Worm (Caenorhabditis elegans) whole organism, L2 larva: ENCODE data around the gene K07E3.2.

Source experiments
- F13H6.1 ChIP-seq: sonication (generic microtip); optimal IDR thresholded peaks from 2 replicates; lab custom pipeline; 2016; ENCODE audit warnings: missing genetic modification characterization, missing compliant biosample characterization
- Y55F3AM.14 ChIP-seq: fragments of 200-800 bp; sonication (Bioruptor generic); optimal IDR thresholded peaks from 2 replicates; lab custom pipeline; 2018; ENCODE audit warnings: mild to moderate bottlenecking, missing genetic modification characterization, missing compliant biosample characterization
- ZK546.5 ChIP-seq: sonication (generic microtip); optimal IDR thresholded peaks from 2 replicates; lab custom pipeline; 2017; ENCODE audit warnings: missing biosample characterization, missing genetic modification characterization
- aly-2 ChIP-seq: fragments of 150-350 bp; optimal IDR thresholded peaks from 2 replicates; lab custom pipeline; 2014; ENCODE audit warnings: missing biosample characterization, missing genetic modification characterization
- ama-1 ChIP-seq: fragments of 150-350 bp; optimal IDR thresholded peaks from 2 replicates; lab custom pipeline; 2018; ENCODE audit warnings: inconsistent platforms
- blmp-1 ChIP-seq: sonication (generic microtip); optimal IDR thresholded peaks from 2 replicates; lab custom pipeline; 2017; ENCODE audit warnings: missing genetic modification characterization, mild to moderate bottlenecking, missing compliant biosample characterization, antibody characterized with exemption, moderate library complexity; ENCODE audit not compliant: insufficient read depth
- dmd-4 ChIP-seq: sonication (generic microtip); optimal IDR thresholded peaks from 2 replicates; lab custom pipeline; 2017; ENCODE audit warnings: missing biosample characterization, missing genetic modification characterization
- egl-27 ChIP-seq: sonication (generic microtip); optimal IDR thresholded peaks from 3 replicates; lab custom pipeline; 2017; ENCODE audit warnings: missing biosample characterization, missing genetic modification reagents, missing genetic modification characterization
- elt-1 ChIP-seq: fragments of 150-350 bp; optimal IDR thresholded peaks from 2 replicates; lab custom pipeline; 2014; ENCODE audit warnings: missing biosample characterization, missing genetic modification characterization
- elt-3 ChIP-seq: sonication (generic microtip); optimal IDR thresholded peaks from 2 replicates; lab custom pipeline; 2017; ENCODE audit warnings: missing biosample characterization, missing genetic modification characterization
- fos-1 ChIP-seq: fragments of 150-350 bp; optimal IDR thresholded peaks from 2 replicates; lab custom pipeline; 2014; ENCODE audit warnings: missing biosample characterization, missing genetic modification characterization
- gmeb-1 ChIP-seq: fragments of 150-350 bp; optimal IDR thresholded peaks from 2 replicates; lab custom pipeline; 2014; ENCODE audit warnings: missing biosample characterization, missing genetic modification characterization
- lin-11 ChIP-seq: fragments of 150-350 bp; sonication (generic microtip); optimal IDR thresholded peaks from 2 replicates; lab custom pipeline; 2014; ENCODE audit warnings: missing biosample characterization, missing genetic modification characterization, inconsistent platforms, mixed read lengths
- lin-13 ChIP-seq: fragments of 150-350 bp; optimal IDR thresholded peaks from 2 replicates; lab custom pipeline; 2014; ENCODE audit warnings: missing biosample characterization, missing genetic modification reagents, missing genetic modification characterization
- lin-39 ChIP-seq: fragments of 150-350 bp; optimal IDR thresholded peaks from 2 replicates; lab custom pipeline; 2014; ENCODE audit warnings: missing biosample characterization, missing genetic modification reagents, missing genetic modification characterization
- lsy-2 ChIP-seq, 2 experiments: fragments of 150-350 bp in 1 of 2; sonication (generic microtip) in 1 of 2; optimal IDR thresholded peaks; 2 replicates each; lab custom pipeline; 2014 to 2017; ENCODE audit warnings: missing biosample characterization in 2 of 2, missing genetic modification characterization in 2 of 2
- mab-5 ChIP-seq: fragments of 150-350 bp; optimal IDR thresholded peaks from 2 replicates; lab custom pipeline; 2014; ENCODE audit warnings: missing biosample characterization, missing genetic modification characterization
- mbf-1 ChIP-seq: sonication (generic microtip); optimal IDR thresholded peaks from 2 replicates; lab custom pipeline; 2017; ENCODE audit warnings: missing biosample characterization, missing genetic modification characterization
- nhr-10 ChIP-seq: sonication (generic microtip); optimal IDR thresholded peaks from 2 replicates; lab custom pipeline; 2017; ENCODE audit warnings: missing biosample characterization, missing genetic modification characterization
- nhr-11 ChIP-seq: fragments of 150-350 bp; optimal IDR thresholded peaks from 2 replicates; lab custom pipeline; 2014; ENCODE audit warnings: missing biosample characterization, missing genetic modification characterization
- nhr-12 ChIP-seq: fragments of 150-350 bp; optimal IDR thresholded peaks from 2 replicates; lab custom pipeline; 2014; ENCODE audit warnings: missing biosample characterization, missing genetic modification characterization
- nhr-129 ChIP-seq: fragments of 150-350 bp; optimal IDR thresholded peaks from 2 replicates; lab custom pipeline; 2014; ENCODE audit warnings: missing biosample characterization, missing genetic modification characterization
- nhr-21 ChIP-seq: fragments of 150-350 bp; optimal IDR thresholded peaks from 2 replicates; lab custom pipeline; 2014; ENCODE audit warnings: missing biosample characterization, missing genetic modification characterization
- nhr-23 ChIP-seq: fragments of 150-350 bp; optimal IDR thresholded peaks from 2 replicates; lab custom pipeline; 2014; ENCODE audit warnings: missing biosample characterization, missing genetic modification reagents, missing genetic modification characterization
- nhr-237 ChIP-seq: fragments of 150-350 bp; optimal IDR thresholded peaks from 2 replicates; lab custom pipeline; 2014; ENCODE audit warnings: missing biosample characterization, missing genetic modification characterization
- nhr-25 ChIP-seq: fragments of 150-350 bp; sonication (generic microtip); optimal IDR thresholded peaks from 3 replicates; lab custom pipeline; 2014; ENCODE audit warnings: missing biosample characterization, missing genetic modification characterization
- nhr-77 ChIP-seq: fragments of 150-350 bp; optimal IDR thresholded peaks from 2 replicates; lab custom pipeline; 2014; ENCODE audit warnings: missing biosample characterization, missing genetic modification characterization
- peb-1 ChIP-seq: fragments of 150-350 bp; optimal IDR thresholded peaks from 2 replicates; lab custom pipeline; 2014; ENCODE audit warnings: missing biosample characterization, missing genetic modification characterization
- sem-4 ChIP-seq: fragments of 150-350 bp; optimal IDR thresholded peaks from 2 replicates; lab custom pipeline; 2014; ENCODE audit warnings: missing biosample characterization, missing genetic modification reagents, missing genetic modification characterization
- skn-1 ChIP-seq: sonication (generic microtip); optimal IDR thresholded peaks from 2 replicates; lab custom pipeline; 2017; ENCODE audit warnings: missing biosample characterization, missing genetic modification characterization
- sma-3 ChIP-seq: sonication (generic microtip); optimal IDR thresholded peaks from 2 replicates; lab custom pipeline; 2016; ENCODE audit warnings: missing genetic modification reagents, missing genetic modification characterization, missing compliant biosample characterization
- sma-9 ChIP-seq, 2 experiments: fragments of 150-350 bp in 1 of 2; sonication (generic microtip) in 1 of 2; optimal IDR thresholded peaks; 2 replicates each; lab custom pipeline; 2014 to 2016; ENCODE audit warnings: missing genetic modification characterization in 2 of 2, mild to moderate bottlenecking in 1 of 2, missing biosample characterization in 1 of 2, missing compliant biosample characterization in 1 of 2, missing genetic modification reagents in 1 of 2, moderate library complexity in 1 of 2
- snpc-4 ChIP-seq: fragments of 150-350 bp; optimal IDR thresholded peaks from 2 replicates; lab custom pipeline; 2014; ENCODE audit warnings: missing biosample characterization, missing genetic modification characterization
- unc-39 ChIP-seq: fragments of 150-350 bp; optimal IDR thresholded peaks from 2 replicates; lab custom pipeline; 2014; ENCODE audit warnings: missing biosample characterization, missing genetic modification characterization
- unc-55 ChIP-seq: fragments of 150-350 bp; sonication (generic microtip); optimal IDR thresholded peaks from 3 replicates; lab custom pipeline; 2014; ENCODE audit warnings: missing biosample characterization, missing genetic modification reagents, missing genetic modification characterization
- unc-62 ChIP-seq: fragments of 150-350 bp; optimal IDR thresholded peaks from 2 replicates; lab custom pipeline; 2014; ENCODE audit warnings: missing biosample characterization, missing genetic modification reagents, missing genetic modification characterization
- zag-1 ChIP-seq: fragments of 150-350 bp; optimal IDR thresholded peaks from 2 replicates; lab custom pipeline; 2014; ENCODE audit warnings: missing biosample characterization, missing genetic modification characterization
- ztf-11 ChIP-seq: sonication (generic microtip); optimal IDR thresholded peaks from 2 replicates; lab custom pipeline; 2017; ENCODE audit warnings: missing biosample characterization, missing genetic modification characterization
- ztf-4 ChIP-seq: fragments of 150-350 bp; optimal IDR thresholded peaks from 2 replicates; lab custom pipeline; 2014; ENCODE audit warnings: missing biosample characterization, missing genetic modification characterization

The K07E3.2 gene

DNA sequence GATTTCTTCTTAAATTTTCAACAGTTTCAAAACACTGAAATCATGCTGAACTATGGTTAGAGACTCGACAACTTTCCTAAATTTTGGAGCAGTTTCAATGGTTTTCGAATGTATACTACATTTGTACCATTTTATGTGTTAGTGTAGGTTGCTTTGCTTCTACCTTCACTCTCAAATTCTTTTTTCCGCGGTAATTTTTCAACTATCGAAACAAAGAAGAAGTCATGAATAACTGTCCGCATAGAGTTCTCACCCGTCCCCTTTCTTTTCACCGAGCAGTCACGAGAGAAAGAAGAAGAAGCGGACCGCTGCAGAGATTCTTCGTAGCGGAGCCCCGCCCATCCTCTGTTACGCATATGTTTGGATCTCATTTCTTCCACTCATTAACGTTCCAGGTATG, 12.1 kb downstream of the K07E3.2 start, which contains the start of gene hlh-8:
TSS of gene hlh-8 (plus strand) at position 301 of the 400 bp plus-strand sequence.
- no peak for TF ChIP-seq nhr-21
- no peak for TF ChIP-seq egl-27 (tag; lab: Kevin White, UChicago)
- no peak for TF ChIP-seq sma-3 (GFP tag; lab: Kevin White, UChicago)
- TF ChIP-seq mab-5 (tag; lab: Kevin White, UChicago) = no peak
- TF ChIP-seq F13H6.1 = no peak
- TF ChIP-seq sem-4 (tag; lab: Kevin White, UChicago) = no peak
- TF ChIP-seq gmeb-1 (tag; lab: Kevin White, UChicago) = no peak
- no peak for TF ChIP-seq lin-11 (tag; lab: Kevin White, UChicago)
- TF ChIP-seq nhr-129 (tag; lab: Kevin White, UChicago) = no peak
- TF ChIP-seq fos-1 (tag; lab: Kevin White, UChicago) = no peak
- TF ChIP-seq unc-39 (tag; lab: Kevin White, UChicago) = no peak
- no peak for TF ChIP-seq nhr-237 (tag; lab: Kevin White, UChicago)
- TF ChIP-seq peb-1 = no peak
- TF ChIP-seq ztf-4 (tag; lab: Kevin White, UChicago) = no peak
- TF ChIP-seq nhr-12 = no peak
- TF ChIP-seq lin-13 = no peak
- no peak for TF ChIP-seq elt-3
- TF ChIP-seq elt-1 (tag; lab: Kevin White, UChicago) = no peak
- no peak for TF ChIP-seq lin-39 (tag; lab: Kevin White, UChicago)
- TF ChIP-seq, all 48 proteins: peak for 0

DNA sequence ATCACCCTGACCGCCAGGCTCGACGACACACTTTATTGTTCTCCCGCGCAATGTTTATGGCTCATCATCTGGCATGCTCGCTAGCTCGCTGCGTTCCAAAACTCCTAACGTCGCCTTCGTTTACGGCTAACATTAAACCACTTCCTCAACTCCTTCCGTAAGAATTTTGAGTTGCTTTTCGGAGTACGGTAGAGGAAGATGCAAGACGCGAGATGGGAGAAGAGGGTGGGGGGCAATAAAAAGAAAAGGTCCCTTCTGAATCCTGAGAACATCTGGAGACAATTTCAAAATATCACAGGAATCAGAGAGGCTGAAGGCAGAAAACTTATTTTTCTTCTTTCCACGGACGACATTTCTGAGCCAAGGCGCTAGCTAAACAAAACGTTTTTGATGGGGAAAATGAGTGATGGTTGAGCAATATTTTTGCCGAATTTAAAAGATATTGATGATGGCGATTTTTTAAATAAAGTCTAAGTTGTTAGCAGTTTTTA, 13.8 kb downstream of the K07E3.2 start:
- TF ChIP-seq lsy-2 (tag; optimal IDR thresholded peaks at IDR 0.05; lab: Kevin White, UChicago) = no peak
- TF ChIP-seq zag-1 = no peak
- no peak for TF ChIP-seq ama-1 (lab: Kevin White, UChicago)
- TF ChIP-seq unc-62 (GFP tag; lab: Kevin White, UChicago) = no peak
- no peak for TF ChIP-seq elt-1 (tag; lab: Kevin White, UChicago)
- TF ChIP-seq nhr-23 (tag; lab: Kevin White, UChicago) = no peak
- TF ChIP-seq nhr-10 (tag; lab: Kevin White, UChicago) = no peak
- no peak for TF ChIP-seq egl-27 (tag; lab: Kevin White, UChicago)
- no peak for TF ChIP-seq unc-55 (GFP tag; lab: Kevin White, UChicago)
- no peak for TF ChIP-seq peb-1
- no peak for TF ChIP-seq ztf-4 (tag; lab: Kevin White, UChicago)
- TF ChIP-seq mbf-1 (tag; lab: Kevin White, UChicago) = no peak
- TF ChIP-seq nhr-25 = no peak
- TF ChIP-seq ZK546.5 (tag; lab: Kevin White, UChicago) = no peak

DNA sequence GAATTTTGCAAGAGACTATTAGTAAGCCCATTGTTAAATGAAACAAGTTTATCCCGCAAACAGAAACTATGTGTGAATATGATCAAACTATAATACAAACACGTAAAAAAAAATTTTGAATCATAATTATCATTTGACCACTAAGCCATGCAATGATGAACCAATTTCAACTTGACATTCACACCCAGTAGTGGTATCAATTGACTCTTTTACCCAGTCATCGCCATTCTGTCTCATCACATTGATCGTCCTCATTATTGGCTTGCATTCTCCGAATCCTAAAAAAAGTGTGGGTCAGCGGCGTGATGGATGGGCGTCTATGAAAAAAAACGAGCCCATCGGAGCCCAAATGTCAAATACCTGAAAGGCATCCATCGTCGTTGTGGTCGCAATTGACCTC, 16.2 kb downstream of the K07E3.2 start:
- no peak for TF ChIP-seq skn-1
- TF ChIP-seq sma-9 (GFP tag; optimal IDR thresholded peaks at IDR 0.05; lab: Kevin White, UChicago) = no peak
- TF ChIP-seq sma-9 (tag; optimal IDR thresholded peaks at IDR 0.05; lab: Kevin White, UChicago) = no peak
- TF ChIP-seq nhr-10 (tag; lab: Kevin White, UChicago) = no peak
- no peak for TF ChIP-seq nhr-21
- TF ChIP-seq snpc-4 (tag; lab: Kevin White, UChicago) = no peak
- no peak for TF ChIP-seq nhr-77 (tag; lab: Kevin White, UChicago)
- TF ChIP-seq fos-1 (tag; lab: Kevin White, UChicago) = no peak
- TF ChIP-seq elt-3 = no peak
- no peak for TF ChIP-seq nhr-23 (tag; lab: Kevin White, UChicago)
- no peak for TF ChIP-seq sma-3 (GFP tag; lab: Kevin White, UChicago)
- no peak for TF ChIP-seq egl-27 (tag; lab: Kevin White, UChicago)
- no peak for TF ChIP-seq dmd-4 (tag; lab: Kevin White, UChicago)
- no peak for TF ChIP-seq nhr-12
- no peak for TF ChIP-seq ztf-11 (tag; lab: Kevin White, UChicago)
- TF ChIP-seq blmp-1 (tag; lab: Kevin White, UChicago) = no peak
- TF ChIP-seq nhr-237 (tag; lab: Kevin White, UChicago) = no peak
- no peak for TF ChIP-seq aly-2 (tag; lab: Kevin White, UChicago)

DNA sequence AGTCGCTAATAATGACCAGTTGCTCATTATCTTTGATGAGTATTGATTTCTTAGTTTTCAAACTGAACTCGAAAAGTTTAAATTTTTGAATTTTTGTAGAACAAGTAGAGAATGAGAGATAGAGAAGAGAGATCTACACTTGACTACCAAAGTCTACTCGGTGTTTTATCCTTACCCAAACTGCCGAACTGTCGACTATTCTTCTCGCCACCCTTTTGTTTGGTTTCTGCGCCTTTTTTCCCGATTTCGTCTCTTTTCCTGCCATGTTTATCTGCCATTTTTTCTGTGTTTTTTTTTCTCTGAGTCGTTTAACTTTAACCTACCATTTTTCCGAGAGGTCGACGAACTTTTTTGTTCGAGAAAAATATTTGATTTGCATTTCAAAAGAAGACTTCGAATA, 19.1 kb downstream of the K07E3.2 start, which contains the start of gene C02B8.12:
TSS of gene C02B8.12 (minus strand) at position 175 of the 400 bp plus-strand sequence.
- TF ChIP-seq mab-5 (tag; lab: Kevin White, UChicago) (no peak), sma-9 (GFP tag; optimal IDR thresholded peaks at IDR 0.05; lab: Kevin White, UChicago) (no peak), sma-9 (tag; optimal IDR thresholded peaks at IDR 0.05; lab: Kevin White, UChicago) (no peak), skn-1 (no peak), nhr-11 (tag; lab: Kevin White, UChicago) (no peak), unc-55 (GFP tag; lab: Kevin White, UChicago) (no peak), ZK546.5 (tag; lab: Kevin White, UChicago) (no peak), Y55F3AM.14 (GFP tag; lab: Kevin White, UChicago) (no peak), sem-4 (tag; lab: Kevin White, UChicago) (no peak)
